Fruit fly (Drosophila melanogaster) whole organism, wandering third instar larva: ENCODE results near the gene CG34126.

Experiments used
- dmrt93B ChIP-seq: fragments of 200-800 bp; sonication (Bioruptor generic); optimal IDR thresholded peaks from 2 replicates; lab custom pipeline; 2018; ENCODE audit warnings: missing biosample characterization, mild to moderate bottlenecking, missing genetic modification characterization
- fru ChIP-seq: fragments of 200-800 bp; sonication (Bioruptor generic); optimal IDR thresholded peaks from 3 replicates; lab custom pipeline; 2016; ENCODE audit warnings: missing biosample characterization, mild to moderate bottlenecking, missing genetic modification characterization
- pan ChIP-seq: fragments of >200 bp; optimal IDR thresholded peaks from 2 replicates; lab custom pipeline; 2017

DNA sequence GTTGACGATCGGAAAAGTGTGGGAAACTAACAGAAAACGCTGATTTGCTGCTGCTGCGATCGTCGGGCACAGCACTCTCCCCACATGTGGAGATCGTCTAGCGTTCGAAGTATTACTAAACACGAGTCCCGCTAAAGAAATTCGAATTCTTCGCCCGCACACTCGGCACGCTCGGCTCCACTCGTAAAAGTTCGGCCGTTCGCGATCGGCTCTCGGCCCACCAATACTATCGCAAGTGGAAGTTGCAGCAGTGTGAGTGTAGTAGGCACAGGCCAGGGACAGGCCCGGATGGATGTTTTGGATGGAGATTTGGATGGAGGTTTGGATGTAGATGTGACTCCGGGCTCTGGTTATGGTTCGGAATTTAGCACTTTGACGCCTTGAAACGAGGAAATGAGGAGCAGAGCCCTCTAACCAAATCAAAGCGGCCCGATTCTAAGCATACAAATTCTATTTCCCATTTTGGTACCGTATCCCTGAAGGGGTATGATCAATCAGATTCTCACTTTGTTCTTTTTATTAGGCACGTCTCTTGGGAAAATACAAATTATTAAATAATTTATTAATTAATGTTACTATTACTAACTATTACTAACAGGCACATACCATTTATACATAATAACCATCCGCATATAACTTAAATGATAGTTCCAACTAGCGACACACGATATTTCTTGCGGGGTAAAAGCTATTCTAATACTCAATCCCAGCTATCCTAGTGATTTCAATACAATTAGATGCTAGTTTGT, 46.1 kb downstream of the CG34126 start:
- TF ChIP-seq dmrt93B (GFP tag; lab: Kevin White, UChicago) (no peak), fru (GFP tag; lab: Kevin White, UChicago) (no peak), pan (no peak)
